Fruit fly (Drosophila melanogaster): ENCODE data around the gene ND-20L.

ND-20L gene

dm6 chr3R:29493242-29493944, 22.1 kb upstream of the ND-20L start, which contains the start of the genes CG2310 and Diedel (continued):
- TF ChIP-seq toy (GFP tag; IDR thresholded peaks at IDR 0.05) (no peak), Nf-YB (GFP tag; optimal IDR thresholded peaks at IDR 0.05) (no peak), Hmx (GFP tag; optimal IDR thresholded peaks at IDR 0.05) (no peak), CG13894 (tag; optimal IDR thresholded peaks at IDR 0.05) (no peak), Bteb2 (GFP tag; optimal IDR thresholded peaks at IDR 0.05) (no peak), lilli (GFP tag; optimal IDR thresholded peaks at IDR 0.05) (no peak), gsb-n (tag; optimal IDR thresholded peaks at IDR 0.05) (no peak), unc-4 (GFP tag; IDR thresholded peaks at IDR 0.05; ENCODE audit: partially characterized antibody) (peak; percentile 35), Sox102F (GFP tag; optimal IDR thresholded peaks at IDR 0.05) (no peak), Blimp-1 (GFP tag; optimal IDR thresholded peaks at IDR 0.05) (no peak), Hmr (GFP tag; optimal IDR thresholded peaks at IDR 0.05) (no peak), peb (GFP tag; IDR thresholded peaks at IDR 0.05) (no peak), Hsf (GFP tag; optimal IDR thresholded peaks at IDR 0.05) (no peak), CG3726 (GFP tag; IDR thresholded peaks at IDR 0.05) (no peak), sd (tag; optimal IDR thresholded peaks at IDR 0.05) (no peak), corto (GFP tag; optimal IDR thresholded peaks at IDR 0.05) (no peak), CG13424 (tag; optimal IDR thresholded peaks at IDR 0.05) (peak; percentile 7), gt (GFP tag; IDR thresholded peaks at IDR 0.05) (no peak), Drgx (GFP tag; IDR thresholded peaks at IDR 0.05) (no peak), wdn (GFP tag; IDR thresholded peaks at IDR 0.05) (0 out of 2 replicates have a peak, but pooled peaks have one; percentile 34), CG3407 (GFP tag; optimal IDR thresholded peaks at IDR 0.05) (peak; percentile 7), usp (GFP tag; optimal IDR thresholded peaks at IDR 0.05) (no peak), CG9932 (GFP tag; IDR thresholded peaks at IDR 0.05) (peak; percentile 39), ERR (GFP tag; optimal IDR thresholded peaks at IDR 0.05) (peak; percentile 38), crc (GFP tag; optimal IDR thresholded peaks at IDR 0.05) (no peak), Max (GFP tag; optimal IDR thresholded peaks at IDR 0.05) (no peak), CG16779 (GFP tag; IDR thresholded peaks at IDR 0.05) (no peak), CG2129 (GFP tag; IDR thresholded peaks at IDR 0.05; ENCODE audit: partially characterized antibody) (0 out of 2 replicates have a peak, but pooled peaks have one; percentile 26), Aef1 (GFP tag; IDR thresholded peaks at IDR 0.05) (no peak), zfh2 (GFP tag; optimal IDR thresholded peaks at IDR 0.05) (no peak), shn (GFP tag; optimal IDR thresholded peaks at IDR 0.05) (peak; percentile 26), grn (GFP tag; optimal IDR thresholded peaks at IDR 0.05) (no peak), phol (tag; optimal IDR thresholded peaks at IDR 0.05) (peak; percentile 47), CG13123 (GFP tag; optimal IDR thresholded peaks at IDR 0.05) (no peak), wor (GFP tag; IDR thresholded peaks at IDR 0.05) (no peak), CG1603 (tag; optimal IDR thresholded peaks at IDR 0.05) (peak; percentile 65), psq (GFP tag; optimal IDR thresholded peaks at IDR 0.05) (no peak), yki (optimal IDR thresholded peaks at IDR 0.05) (no peak), pan (optimal IDR thresholded peaks at IDR 0.05) (no peak), pan (GFP tag; optimal IDR thresholded peaks at IDR 0.05 in 1 of 2, IDR thresholded peaks at IDR 0.05 in 1 of 2) (no peak), CG15696 (tag; optimal IDR thresholded peaks at IDR 0.05) (peak; percentile 35), CG2875 (GFP tag; optimal IDR thresholded peaks at IDR 0.05) (no peak), CG14860 (GFP tag; IDR thresholded peaks at IDR 0.05; ENCODE audit: partially characterized antibody) (no peak), ap (GFP tag; IDR thresholded peaks at IDR 0.05) (no peak), MBD-R2 (GFP tag; IDR thresholded peaks at IDR 0.05) (peak; percentile 61), CG10565 (GFP tag; optimal IDR thresholded peaks at IDR 0.05) (no peak), CG11456 (GFP tag; IDR thresholded peaks at IDR 0.05) (no peak), tup (GFP tag; optimal IDR thresholded peaks at IDR 0.05) (no peak), bab2 (GFP tag; optimal IDR thresholded peaks at IDR 0.05) (no peak), Dll (GFP tag; IDR thresholded peaks at IDR 0.05; ENCODE audit: partially characterized antibody) (peak; percentile 48; the same call in 3 of the 4 replicates), nmo (GFP tag; optimal IDR thresholded peaks at IDR 0.05) (peak; percentile 10)
